Fruit fly (Drosophila melanogaster) whole organism, adult: ENCODE data around the gene abd-A.
A peak's percentile ranks its signal among the peaks of the same experiment; 100 is the strongest.

Experiments
- CG11617 ChIP-seq: fragments of 200-800 bp; sonication (Bioruptor generic); optimal IDR thresholded peaks from 2 replicates; lab custom pipeline; 2017; ENCODE audit warnings: mild to moderate bottlenecking, missing biosample characterization, missing genetic modification reagents, missing genetic modification characterization
- CG12768 ChIP-seq: fragments of 200-800 bp; sonication (Bioruptor generic); optimal IDR thresholded peaks from 2 replicates; lab custom pipeline; 2017; ENCODE audit warnings: missing biosample characterization, missing genetic modification characterization, mild to moderate bottlenecking, moderate library complexity, missing genetic modification reagents
- CG14711 ChIP-seq: fragments of 200-800 bp; sonication (Bioruptor generic); optimal IDR thresholded peaks from 2 replicates; lab custom pipeline; 2018; ENCODE audit warnings: missing biosample characterization, mild to moderate bottlenecking, missing genetic modification characterization, moderate library complexity
- CG1620 ChIP-seq: fragments of 200-800 bp; sonication (Bioruptor generic); optimal IDR thresholded peaks from 2 replicates; lab custom pipeline; 2016; ENCODE audit warnings: missing biosample characterization, missing genetic modification characterization
- CG33017 ChIP-seq: fragments of 200-800 bp; sonication (Bioruptor generic); optimal IDR thresholded peaks from 2 replicates; lab custom pipeline; 2018; ENCODE audit warnings: missing biosample characterization, mild to moderate bottlenecking, missing genetic modification characterization, moderate library complexity
- CG5204 ChIP-seq: fragments of 200-800 bp; sonication (Bioruptor generic); optimal IDR thresholded peaks from 2 replicates; lab custom pipeline; 2016; ENCODE audit warnings: missing biosample characterization, missing genetic modification characterization
- CG7045 ChIP-seq: fragments of 200-800 bp; sonication (Bioruptor generic); optimal IDR thresholded peaks from 2 replicates; lab custom pipeline; 2017; ENCODE audit warnings: missing biosample characterization, mild to moderate bottlenecking, missing genetic modification characterization
- CG7101 ChIP-seq: fragments of 200-800 bp; sonication (Bioruptor generic); optimal IDR thresholded peaks from 2 replicates; lab custom pipeline; 2018; ENCODE audit warnings: missing biosample characterization, mild to moderate bottlenecking, missing genetic modification characterization, moderate library complexity
- Clk ChIP-seq: fragments of 200-800 bp; sonication (Bioruptor generic); optimal IDR thresholded peaks from 2 replicates; lab custom pipeline; 2017; ENCODE audit warnings: missing biosample characterization, missing genetic modification characterization
- Crg-1 ChIP-seq: fragments of 200-800 bp; sonication (Bioruptor generic); optimal IDR thresholded peaks from 2 replicates; lab custom pipeline; 2016; ENCODE audit warnings: missing biosample characterization, missing genetic modification characterization
- Hr96 ChIP-seq: fragments of 200-800 bp; sonication (Bioruptor generic); optimal IDR thresholded peaks from 2 replicates; lab custom pipeline; 2016; ENCODE audit warnings: missing biosample characterization, missing genetic modification characterization
- Mnt ChIP-seq: fragments of 200-800 bp; sonication (Bioruptor generic); optimal IDR thresholded peaks from 2 replicates; lab custom pipeline; 2016; ENCODE audit warnings: missing biosample characterization, mild to moderate bottlenecking, missing genetic modification characterization
- bab1 ChIP-seq: fragments of 200-800 bp; sonication (Bioruptor generic); optimal IDR thresholded peaks from 3 replicates; lab custom pipeline; 2019; ENCODE audit warnings: missing biosample characterization, mild to moderate bottlenecking, missing genetic modification characterization, moderate library complexity
- cic ChIP-seq: fragments of 200-800 bp; sonication (Bioruptor generic); optimal IDR thresholded peaks from 2 replicates; lab custom pipeline; 2017; ENCODE audit warnings: missing biosample characterization, mild to moderate bottlenecking, missing genetic modification characterization, moderate library complexity
- cnc ChIP-seq, 2 experiments: fragments of >200 bp; optimal IDR thresholded peaks; 2 replicates each; lab custom pipeline; 2017
- kay ChIP-seq: fragments of 200-800 bp; sonication (Bioruptor generic); peaks from one replicate; lab custom pipeline; 2016; ENCODE audit warnings: missing biosample characterization, missing genetic modification characterization, borderline replicate concordance
- ovo ChIP-seq: fragments of 200-800 bp; sonication (Bioruptor generic); optimal IDR thresholded peaks from 2 replicates; lab custom pipeline; 2016; ENCODE audit warnings: missing biosample characterization, missing genetic modification characterization
- pad ChIP-seq: fragments of 200-800 bp; sonication (Bioruptor generic); optimal IDR thresholded peaks from 3 replicates; lab custom pipeline; 2017; ENCODE audit warnings: missing biosample characterization, missing genetic modification characterization, mild to moderate bottlenecking, moderate library complexity, missing genetic modification reagents
- tj ChIP-seq: fragments of 200-800 bp; sonication (Bioruptor generic); optimal IDR thresholded peaks from 3 replicates; lab custom pipeline; 2017; ENCODE audit warnings: missing biosample characterization, mild to moderate bottlenecking, missing genetic modification characterization, moderate library complexity
- toe ChIP-seq: fragments of 200-800 bp; sonication (Bioruptor generic); optimal IDR thresholded peaks from 2 replicates; lab custom pipeline; 2016; ENCODE audit warnings: missing biosample characterization, missing genetic modification characterization

Gene abd-A

dm6 chr3R:16857029-16858027 lies 27.5 kb upstream of the abd-A start:
- no peak for TF ChIP-seq cnc (optimal IDR thresholded peaks at IDR 0.05; lab: Kevin White, UChicago)
- TF ChIP-seq bab1 = no peak
- no peak for TF ChIP-seq CG11617
- no peak for TF ChIP-seq cic (GFP tag; lab: Kevin White, UChicago)
- no peak for TF ChIP-seq ovo (GFP tag; lab: Kevin White, UChicago)
- no peak for TF ChIP-seq Clk
- no peak for TF ChIP-seq kay
- TF ChIP-seq CG12768 (GFP tag; lab: Kevin White, UChicago) = no peak
- TF ChIP-seq CG7045 = no peak
- TF ChIP-seq tj (GFP tag; lab: Kevin White, UChicago) = no peak
- TF ChIP-seq toe = no peak
- no peak for TF ChIP-seq CG33017

dm6 chr3R:16855850-16856249 lies 26.0 kb upstream of the abd-A start:
- TF ChIP-seq Mnt (GFP tag; lab: Kevin White, UChicago) = no peak
- TF ChIP-seq cic (GFP tag; lab: Kevin White, UChicago) = no peak
- no peak for TF ChIP-seq CG33017
- no peak for TF ChIP-seq pad (GFP tag; lab: Kevin White, UChicago)
- TF ChIP-seq tj (GFP tag; lab: Kevin White, UChicago) = no peak
- TF ChIP-seq ovo (GFP tag; lab: Kevin White, UChicago) = no peak
- no peak for TF ChIP-seq toe
- TF ChIP-seq Hr96 (GFP tag; lab: Kevin White, UChicago) = no peak
- TF ChIP-seq bab1 = no peak
- TF ChIP-seq CG7101 (tag; lab: Kevin White, UChicago) = no peak
- no peak for TF ChIP-seq CG5204 (GFP tag; lab: Kevin White, UChicago)
- no peak for TF ChIP-seq Crg-1
- TF ChIP-seq cnc (optimal IDR thresholded peaks at IDR 0.05; lab: Kevin White, UChicago) = no peak
- no peak for TF ChIP-seq CG11617

dm6 chr3R:16854505-16854904 lies 24.7 kb upstream of the abd-A start:
- no peak for TF ChIP-seq CG33017
- TF ChIP-seq Hr96 (GFP tag; lab: Kevin White, UChicago) = no peak

- TF ChIP-seq CG12768 (GFP tag; lab: Kevin White, UChicago) = no peak
- TF ChIP-seq CG1620 (GFP tag; lab: Kevin White, UChicago) = no peak
- TF ChIP-seq toe = no peak
- no peak for TF ChIP-seq CG11617
- TF ChIP-seq Hr96 (GFP tag; lab: Kevin White, UChicago) = no peak
- no peak for TF ChIP-seq CG7045
- TF ChIP-seq ovo (GFP tag; lab: Kevin White, UChicago) = no peak
- no peak for TF ChIP-seq Clk
Measured at dm6 chr3R:16850688-16851491, 21.0 kb upstream of the abd-A start.

dm6 chr3R:16849839-16850238 lies 20.0 kb upstream of the abd-A start:
- TF ChIP-seq cnc (optimal IDR thresholded peaks at IDR 0.05; lab: Kevin White, UChicago) = no peak
- no peak for TF ChIP-seq CG7101 (tag; lab: Kevin White, UChicago)
- peak; percentile 3 for TF ChIP-seq pad (GFP tag; lab: Kevin White, UChicago)

- TF ChIP-seq CG1620 (GFP tag; lab: Kevin White, UChicago) = no peak
- TF ChIP-seq CG12768 (GFP tag; lab: Kevin White, UChicago) = no peak
- no peak for TF ChIP-seq CG11617
- no peak for TF ChIP-seq Crg-1
- TF ChIP-seq cic (GFP tag; lab: Kevin White, UChicago) = no peak
- no peak for TF ChIP-seq tj (GFP tag; lab: Kevin White, UChicago)
- no peak for TF ChIP-seq CG7101 (tag; lab: Kevin White, UChicago)
- TF ChIP-seq bab1 = no peak
- TF ChIP-seq CG5204 (GFP tag; lab: Kevin White, UChicago) = no peak
- no peak for TF ChIP-seq CG14711
Measured at dm6 chr3R:16848646-16849045, 18.8 kb upstream of the abd-A start.

dm6 chr3R:16847245-16847644 lies 17.4 kb upstream of the abd-A start:
- peak; percentile 15 for TF ChIP-seq pad (GFP tag; lab: Kevin White, UChicago)
- TF ChIP-seq CG5204 (GFP tag; lab: Kevin White, UChicago) = no peak
